Worm (Caenorhabditis elegans) whole organism, L4/young adult: ENCODE data around the gene test-1.

Experiments used
- W03F9.2 ChIP-seq: fragments of 150-350 bp; optimal IDR thresholded peaks from 2 replicates; lab custom pipeline; 2014; ENCODE audit warnings: missing biosample characterization, missing genetic modification characterization
- dao-5 ChIP-seq: sonication (generic microtip); optimal IDR thresholded peaks from 2 replicates; lab custom pipeline; 2016; ENCODE audit warnings: missing genotype, missing genetic modification characterization, moderate library complexity, missing compliant biosample characterization
- him-1 ChIP-seq: sonication (generic microtip); optimal IDR thresholded peaks from 2 replicates; lab custom pipeline; 2016; ENCODE audit warnings: missing genotype, missing genetic modification reagents, missing genetic modification characterization, missing compliant biosample characterization

- TF ChIP-seq dao-5 (tag; lab: Kevin White, UChicago) = no peak
- TF ChIP-seq him-1 (tag; lab: Kevin White, UChicago) = no peak
- TF ChIP-seq W03F9.2 = no peak
These were observed 23.2 kb upstream of the test-1 start, which contains the start of gene C23H5.8 for ce11 chrIV:2113362-2114056.
